Worm (Caenorhabditis elegans) whole organism, L4 larva: ENCODE results near the gene orc-3.

Experiments
- R02D3.7 ChIP-seq: fragments of 150-350 bp; sonication (generic microtip); optimal IDR thresholded peaks from 3 replicates; lab custom pipeline; 2014; ENCODE audit warnings: missing biosample characterization, missing genetic modification characterization
- T20F7.1 ChIP-seq: fragments of 200-800 bp; sonication (Bioruptor generic); optimal IDR thresholded peaks from 2 replicates; lab custom pipeline; 2018; ENCODE audit warnings: mild to moderate bottlenecking, missing genetic modification characterization, missing compliant biosample characterization
- ZK337.2 ChIP-seq: fragments of 200-800 bp; sonication (Bioruptor generic); IDR thresholded peaks from 2 replicates; pipeline ENCODE4 v1.3.6; 2022; ENCODE audit warnings: missing genetic modification reagents, missing genetic modification characterization, missing compliant biosample characterization
- aha-1 ChIP-seq: fragments of 150-350 bp; peaks from one replicate; lab custom pipeline; 2014; ENCODE audit warnings: missing biosample characterization, missing genetic modification characterization
- ama-1 ChIP-seq: fragments of 150-350 bp; optimal IDR thresholded peaks from 2 replicates; lab custom pipeline; 2014; ENCODE audit warnings: inconsistent platforms, mixed read lengths
- arid-1 ChIP-seq: fragments of 200-800 bp; sonication (Bioruptor generic); conservative IDR thresholded peaks from 2 replicates; pipeline ENCODE4 v1.3.6; 2022; ENCODE audit warnings: missing genetic modification reagents, missing genetic modification characterization, missing compliant biosample characterization
- attf-4 ChIP-seq: sonication (generic microtip); optimal IDR thresholded peaks from 3 replicates; lab custom pipeline; 2017; ENCODE audit warnings: missing biosample characterization, missing genetic modification characterization
- ceh-32 ChIP-seq: sonication (generic microtip); optimal IDR thresholded peaks from 2 replicates; lab custom pipeline; 2016; ENCODE audit warnings: mild to moderate bottlenecking, missing genetic modification characterization, missing compliant biosample characterization; ENCODE audit not compliant: poor library complexity
- daf-12 ChIP-seq: fragments of 150-350 bp; optimal IDR thresholded peaks from 2 replicates; lab custom pipeline; 2014; ENCODE audit warnings: missing biosample characterization, missing genetic modification reagents, missing genetic modification characterization
- daf-8 ChIP-seq: fragments of 200-800 bp; sonication (Bioruptor generic); IDR thresholded peaks from 2 replicates; pipeline ENCODE4 v1.3.6; 2022; ENCODE audit warnings: missing genetic modification characterization, missing compliant biosample characterization
- dmd-6 ChIP-seq: fragments of 200-800 bp; sonication (Bioruptor generic); IDR thresholded peaks from 2 replicates; pipeline ENCODE4 v1.3.6; 2022; ENCODE audit warnings: missing genetic modification reagents, missing genetic modification characterization, missing compliant biosample characterization
- dmd-8 ChIP-seq: fragments of 200-800 bp; sonication (Bioruptor generic); IDR thresholded peaks from 2 replicates; pipeline ENCODE4 v1.3.6; 2022; ENCODE audit warnings: missing genetic modification characterization, missing compliant biosample characterization
- dve-1 ChIP-seq: sonication (generic microtip); optimal IDR thresholded peaks from 2 replicates; lab custom pipeline; 2017; ENCODE audit warnings: antibody characterized with exemption, mild to moderate bottlenecking, missing genetic modification characterization, missing compliant biosample characterization; ENCODE audit not compliant: insufficient read depth
- egl-43 ChIP-seq: fragments of 200-800 bp; sonication (Bioruptor generic); IDR thresholded peaks from 2 replicates; pipeline ENCODE4 v1.3.6; 2022; ENCODE audit warnings: missing genetic modification reagents, missing genetic modification characterization, missing compliant biosample characterization
- fos-1 ChIP-seq: fragments of 150-350 bp; optimal IDR thresholded peaks from 2 replicates; lab custom pipeline; 2014; ENCODE audit warnings: missing biosample characterization, missing genetic modification characterization
- hmg-1.1 ChIP-seq: fragments of 200-800 bp; sonication (Bioruptor generic); IDR thresholded peaks from 2 replicates; pipeline ENCODE4 v1.3.6; 2022; ENCODE audit warnings: missing genetic modification reagents, missing genetic modification characterization, missing compliant biosample characterization
- lim-7 ChIP-seq: fragments of 200-800 bp; sonication (Bioruptor generic); IDR thresholded peaks from 2 replicates; pipeline ENCODE4 v1.3.6; 2022; ENCODE audit warnings: missing genetic modification characterization, missing compliant biosample characterization
- lin-13 ChIP-seq: fragments of 150-350 bp; optimal IDR thresholded peaks from 2 replicates; lab custom pipeline; 2014; ENCODE audit warnings: missing biosample characterization, missing genetic modification reagents, missing genetic modification characterization
- lin-38 ChIP-seq: fragments of 200-800 bp; sonication (Bioruptor generic); IDR thresholded peaks from 2 replicates; pipeline ENCODE4 v1.3.6; 2022; ENCODE audit warnings: missing genetic modification reagents, missing genetic modification characterization, missing compliant biosample characterization
- lsy-2 ChIP-seq, 2 experiments: fragments of 150-350 bp in 1 of 2; sonication (generic microtip) in 1 of 2; optimal IDR thresholded peaks; 2 replicates each; lab custom pipeline; 2014 to 2017; ENCODE audit warnings: missing biosample characterization in 2 of 2, missing genetic modification characterization in 2 of 2
- madf-9 ChIP-seq: fragments of 200-800 bp; sonication (Bioruptor generic); conservative IDR thresholded peaks from 2 replicates; pipeline ENCODE4 v1.3.6; 2022; ENCODE audit warnings: missing genetic modification reagents, missing genetic modification characterization, missing compliant biosample characterization
- mes-2 ChIP-seq: sonication (generic microtip); optimal IDR thresholded peaks from 2 replicates; lab custom pipeline; 2016; ENCODE audit warnings: missing genotype, mild to moderate bottlenecking, missing genetic modification characterization, missing compliant biosample characterization; ENCODE audit not compliant: poor library complexity, severe bottlenecking
- nhr-10 ChIP-seq: fragments of 150-350 bp; optimal IDR thresholded peaks from 2 replicates; lab custom pipeline; 2014; ENCODE audit warnings: missing biosample characterization, missing genetic modification characterization
- nhr-102 ChIP-seq: sonication (generic microtip); optimal IDR thresholded peaks from 2 replicates; lab custom pipeline; 2016; ENCODE audit warnings: mild to moderate bottlenecking, missing genetic modification characterization, moderate library complexity, missing compliant biosample characterization
- nhr-111 ChIP-seq: fragments of 200-800 bp; sonication (Bioruptor generic); optimal IDR thresholded peaks from 2 replicates; lab custom pipeline; 2018; ENCODE audit warnings: mild to moderate bottlenecking, missing genetic modification characterization, missing compliant biosample characterization
- nhr-48 ChIP-seq: sonication (generic microtip); optimal IDR thresholded peaks from 2 replicates; lab custom pipeline; 2016; ENCODE audit warnings: mild to moderate bottlenecking, missing genetic modification characterization, missing compliant biosample characterization
- pha-4 ChIP-seq, 2 experiments: fragments of 150-350 bp in 1 of 2; fragments of 200-800 bp in 1 of 2; sonication (Bioruptor generic) in 1 of 2; IDR thresholded peaks in 1 of 2; optimal IDR thresholded peaks in 1 of 2; 2 replicates each; pipeline versions ENCODE4 v1.3.6 to Lab custom; 2014 to 2022; ENCODE audit warnings: missing genetic modification characterization in 2 of 2, missing genetic modification reagents in 2 of 2, missing biosample characterization in 1 of 2, missing compliant biosample characterization in 1 of 2
- rbr-2 ChIP-seq: sonication (generic microtip); optimal IDR thresholded peaks from 2 replicates; lab custom pipeline; 2016; ENCODE audit warnings: missing genotype, missing genetic modification characterization, missing compliant biosample characterization
- sdz-12 ChIP-seq: fragments of 200-800 bp; sonication (Bioruptor generic); optimal IDR thresholded peaks from 2 replicates; lab custom pipeline; 2018; ENCODE audit warnings: mild to moderate bottlenecking, missing genetic modification characterization, missing compliant biosample characterization
- snpc-1.2 ChIP-seq: fragments of 200-800 bp; sonication (Bioruptor generic); IDR thresholded peaks from 2 replicates; pipeline ENCODE4 v1.3.6; 2022; ENCODE audit warnings: missing genetic modification reagents, missing genetic modification characterization, missing compliant biosample characterization
- spr-1 ChIP-seq: sonication (generic microtip); optimal IDR thresholded peaks from 2 replicates; lab custom pipeline; 2016; ENCODE audit warnings: mild to moderate bottlenecking, missing genetic modification characterization, missing compliant biosample characterization
- spr-3 ChIP-seq: fragments of 200-800 bp; sonication (Bioruptor generic); optimal IDR thresholded peaks from 2 replicates; lab custom pipeline; 2018; ENCODE audit warnings: mild to moderate bottlenecking, missing genetic modification characterization, missing compliant biosample characterization
- vab-7 ChIP-seq: fragments of 200-800 bp; sonication (Bioruptor generic); IDR thresholded peaks from 2 replicates; pipeline ENCODE4 v1.3.6; 2022; ENCODE audit warnings: missing genetic modification reagents, missing genetic modification characterization, missing compliant biosample characterization
- zfp-2 ChIP-seq: sonication (generic microtip); optimal IDR thresholded peaks from 2 replicates; lab custom pipeline; 2016; ENCODE audit warnings: mild to moderate bottlenecking, missing genetic modification characterization, missing compliant biosample characterization
- ztf-11 ChIP-seq: fragments of 150-350 bp; optimal IDR thresholded peaks from 2 replicates; lab custom pipeline; 2014; ENCODE audit warnings: missing biosample characterization, missing genetic modification characterization

orc-3 gene

ce11 chrIII:1164668-1165067, 43.3 kb upstream of the orc-3 start:
- TF ChIP-seq daf-8 (GFP tag; lab: Robert Waterston, UW) (no peak), lim-7 (GFP tag; lab: Robert Waterston, UW) (0 out of 2 replicates have a peak, but pooled peaks have one; percentile 45), dmd-6 (GFP tag; lab: Robert Waterston, UW) (peak; percentile 31), vab-7 (GFP tag; lab: Robert Waterston, UW) (peak; percentile 27; the same call in 1 of the 2 replicates), spr-1 (tag; lab: Kevin White, UChicago) (peak; percentile 8), mes-2 (tag; lab: Kevin White, UChicago) (peak; percentile 38), ztf-11 (tag; lab: Kevin White, UChicago) (no peak), pha-4 (GFP tag; IDR thresholded peaks at IDR 0.05; lab: Robert Waterston, UW) (peak; percentile 60; the same call in 1 of the 2 replicates), pha-4 (tag; optimal IDR thresholded peaks at IDR 0.05; lab: Kevin White, UChicago) (no peak), lin-38 (GFP tag; lab: Robert Waterston, UW) (peak; percentile 27), lin-13 (peak; percentile 0), hmg-1.1 (GFP tag; lab: Robert Waterston, UW) (no peak), snpc-1.2 (peak; percentile 67), ama-1 (no peak), R02D3.7 (tag; lab: Kevin White, UChicago) (no peak)

ce11 chrIII:1166388-1166787, 41.5 kb upstream of the orc-3 start:
- TF ChIP-seq nhr-102 (tag; lab: Kevin White, UChicago): no peak
- no peak for TF ChIP-seq egl-43 (GFP tag; lab: Robert Waterston, UW)
- TF ChIP-seq nhr-10 (tag; lab: Kevin White, UChicago): no peak
- TF ChIP-seq attf-4 (tag; lab: Kevin White, UChicago): no peak
- TF ChIP-seq dve-1 (tag; lab: Kevin White, UChicago): no peak
- no peak for TF ChIP-seq pha-4 (GFP tag; IDR thresholded peaks at IDR 0.05; lab: Robert Waterston, UW)
- TF ChIP-seq pha-4 (tag; optimal IDR thresholded peaks at IDR 0.05; lab: Kevin White, UChicago): no peak
- TF ChIP-seq snpc-1.2: no peak
- TF ChIP-seq lin-38 (GFP tag; lab: Robert Waterston, UW): no peak
- no peak for TF ChIP-seq arid-1 (GFP tag; lab: Robert Waterston, UW)
- TF ChIP-seq fos-1 (tag; lab: Kevin White, UChicago): no peak
- TF ChIP-seq nhr-111 (GFP tag; lab: Kevin White, UChicago): no peak
- no peak for TF ChIP-seq rbr-2 (tag; lab: Kevin White, UChicago)
- TF ChIP-seq sdz-12: no peak
- no peak for TF ChIP-seq madf-9
- TF ChIP-seq zfp-2 (tag; lab: Kevin White, UChicago): no peak
- TF ChIP-seq dmd-8 (GFP tag; lab: Robert Waterston, UW): no peak
- TF ChIP-seq, all 104 proteins: peak for 0

- TF ChIP-seq ZK337.2 (GFP tag; lab: Robert Waterston, UW) (no peak), nhr-48 (tag; lab: Kevin White, UChicago) (no peak), ceh-32 (tag; lab: Kevin White, UChicago) (no peak), lsy-2 (tag; optimal IDR thresholded peaks at IDR 0.05; lab: Kevin White, UChicago) (no peak), T20F7.1 (no peak), spr-3 (GFP tag; lab: Kevin White, UChicago) (no peak), daf-12 (tag; lab: Kevin White, UChicago) (no peak), ama-1 (no peak)
Observed at ce11 chrIII:1169622-1170021, 38.3 kb upstream of the orc-3 start.

DNA sequence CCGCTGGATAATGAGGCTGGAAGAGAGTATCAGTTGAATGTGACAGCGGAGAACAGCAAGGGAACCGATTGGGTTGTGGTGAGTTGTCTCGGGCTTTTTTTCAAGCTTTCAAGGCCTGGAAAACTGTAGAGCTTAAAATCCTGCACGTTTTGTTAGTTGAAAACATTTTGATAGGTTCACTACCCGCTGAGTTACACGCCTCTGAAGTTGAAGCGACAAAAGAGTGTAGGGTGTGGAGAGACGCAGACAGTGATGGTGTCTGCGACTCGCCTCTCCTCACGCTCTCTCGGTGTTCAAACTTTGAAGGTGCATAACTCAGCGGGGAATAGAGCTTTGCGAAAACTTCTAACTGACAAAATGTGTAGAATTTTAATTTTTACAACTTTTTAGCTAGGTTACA, 34.6 kb upstream of the orc-3 start:
- TF ChIP-seq pha-4 (GFP tag; IDR thresholded peaks at IDR 0.05; lab: Robert Waterston, UW) (no peak), pha-4 (tag; optimal IDR thresholded peaks at IDR 0.05; lab: Kevin White, UChicago) (no peak), nhr-10 (tag; lab: Kevin White, UChicago) (no peak), aha-1 (tag; lab: Kevin White, UChicago) (peak; percentile 75)
